Worm (Caenorhabditis elegans) whole organism, L3 larva: ENCODE results near the gene F40F11.3.

ENCODE experiments used
- ceh-16 ChIP-seq: sonication (generic microtip); optimal IDR thresholded peaks from 2 replicates; lab custom pipeline; 2017; ENCODE audit warnings: missing biosample characterization, missing genetic modification characterization
- mdl-1 ChIP-seq: fragments of 150-350 bp; optimal IDR thresholded peaks from 2 replicates; lab custom pipeline; 2014; ENCODE audit warnings: missing biosample characterization, missing genetic modification characterization
- nfya-1 ChIP-seq: sonication (generic microtip); optimal IDR thresholded peaks from 2 replicates; lab custom pipeline; 2017; ENCODE audit warnings: missing genetic modification characterization, mild to moderate bottlenecking, missing compliant biosample characterization, antibody characterized with exemption, moderate library complexity; ENCODE audit not compliant: insufficient read depth
- nhr-12 ChIP-seq: fragments of 150-350 bp; optimal IDR thresholded peaks from 2 replicates; lab custom pipeline; 2014; ENCODE audit warnings: missing biosample characterization, missing genetic modification characterization
- nhr-28 ChIP-seq: fragments of 150-350 bp; optimal IDR thresholded peaks from 2 replicates; lab custom pipeline; 2014; ENCODE audit warnings: missing biosample characterization, missing genetic modification characterization
- nhr-67 ChIP-seq: fragments of 150-350 bp; optimal IDR thresholded peaks from 2 replicates; lab custom pipeline; 2014; ENCODE audit warnings: missing biosample characterization, missing genetic modification characterization
- nhr-76 ChIP-seq: fragments of 150-350 bp; sonication (generic microtip); optimal IDR thresholded peaks from 5 replicates; lab custom pipeline; 2014; ENCODE audit warnings: missing biosample characterization, missing genetic modification characterization
- snpc-4 ChIP-seq: fragments of 150-350 bp; optimal IDR thresholded peaks from 2 replicates; lab custom pipeline; 2014; ENCODE audit warnings: missing biosample characterization, missing genetic modification characterization
- tbx-2 ChIP-seq: sonication (generic microtip); optimal IDR thresholded peaks from 2 replicates; lab custom pipeline; 2016; ENCODE audit warnings: mild to moderate bottlenecking, missing genetic modification characterization, missing compliant biosample characterization
- unc-62 ChIP-seq: fragments of 150-350 bp; sonication (generic microtip); optimal IDR thresholded peaks from 4 replicates; lab custom pipeline; 2014; ENCODE audit warnings: missing biosample characterization, missing genetic modification reagents, missing genetic modification characterization

- TF ChIP-seq nhr-28 (no peak), tbx-2 (no peak), nhr-67 (no peak), nfya-1 (tag; lab: Kevin White, UChicago) (no peak), snpc-4 (tag; lab: Kevin White, UChicago) (no peak), nhr-76 (tag; lab: Kevin White, UChicago) (no peak), ceh-16 (tag; lab: Kevin White, UChicago) (no peak), nhr-12 (no peak), mdl-1 (tag; lab: Kevin White, UChicago) (no peak), unc-62 (GFP tag; lab: Kevin White, UChicago) (no peak)
These were observed 22.4 kb downstream of the F40F11.3 start for ce11 chrIV:11571374-11571839.
